Worm (Caenorhabditis elegans): Measurements from ENCODE around the gene mtp-18.

ce11 chrX:6247869-6248268, 41.7 kb upstream of the mtp-18 start:
- TF ChIP-seq dpl-1 (GFP tag; optimal IDR thresholded peaks at IDR 0.05) (no peak), nhr-85 (tag) (no peak), nhr-11 (tag; optimal IDR thresholded peaks at IDR 0.05) (no peak), mdl-1 (tag; optimal IDR thresholded peaks at IDR 0.05) (no peak), sup-37 (GFP tag; optimal IDR thresholded peaks at IDR 0.05) (no peak), C16A3.4 (tag; optimal IDR thresholded peaks at IDR 0.05) (no peak), skn-1 (tag; optimal IDR thresholded peaks at IDR 0.05) (no peak), efl-1 (optimal IDR thresholded peaks at IDR 0.05) (no peak), efl-1 (GFP tag; optimal IDR thresholded peaks at IDR 0.05 in 1 of 2) (no peak)
